Fruit fly (Drosophila melanogaster): ENCODE data around the gene CG31141.

Gene CG31141

DNA sequence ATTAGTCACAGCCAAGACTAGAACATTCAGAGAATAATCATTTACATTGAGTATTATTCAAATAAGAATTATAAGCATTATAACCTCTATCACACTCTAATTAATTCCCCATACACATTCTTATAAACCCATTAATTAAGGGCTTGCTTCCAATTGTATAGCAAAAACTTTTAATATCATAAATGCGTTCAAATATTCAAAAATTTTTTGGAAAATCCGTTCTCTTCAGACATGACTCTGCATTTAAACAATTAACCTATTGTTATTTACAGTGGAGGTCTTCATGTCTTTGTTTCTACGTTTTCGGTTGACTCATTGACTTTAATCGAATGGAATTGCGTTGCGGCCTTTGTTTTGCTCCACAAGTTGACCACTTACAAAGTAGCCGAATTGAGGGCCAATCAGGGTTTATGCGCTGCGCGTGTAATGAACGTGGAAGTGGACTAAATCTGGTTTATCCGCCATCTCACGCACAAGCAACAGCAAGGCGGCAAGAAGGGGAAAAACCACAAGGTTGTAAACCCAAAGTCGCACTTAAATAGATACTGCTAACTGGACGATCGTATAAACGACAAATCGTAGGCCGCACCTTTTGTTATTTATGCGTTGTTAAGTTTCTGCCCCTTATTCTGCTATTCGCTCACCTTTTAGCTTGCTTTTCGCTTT lies 2.1 kb upstream of the CG31141 start:
- TF ChIP-seq CG17801 (GFP tag; optimal IDR thresholded peaks at IDR 0.05; ENCODE audit: partially characterized antibody): peak; percentile 47

DNA sequence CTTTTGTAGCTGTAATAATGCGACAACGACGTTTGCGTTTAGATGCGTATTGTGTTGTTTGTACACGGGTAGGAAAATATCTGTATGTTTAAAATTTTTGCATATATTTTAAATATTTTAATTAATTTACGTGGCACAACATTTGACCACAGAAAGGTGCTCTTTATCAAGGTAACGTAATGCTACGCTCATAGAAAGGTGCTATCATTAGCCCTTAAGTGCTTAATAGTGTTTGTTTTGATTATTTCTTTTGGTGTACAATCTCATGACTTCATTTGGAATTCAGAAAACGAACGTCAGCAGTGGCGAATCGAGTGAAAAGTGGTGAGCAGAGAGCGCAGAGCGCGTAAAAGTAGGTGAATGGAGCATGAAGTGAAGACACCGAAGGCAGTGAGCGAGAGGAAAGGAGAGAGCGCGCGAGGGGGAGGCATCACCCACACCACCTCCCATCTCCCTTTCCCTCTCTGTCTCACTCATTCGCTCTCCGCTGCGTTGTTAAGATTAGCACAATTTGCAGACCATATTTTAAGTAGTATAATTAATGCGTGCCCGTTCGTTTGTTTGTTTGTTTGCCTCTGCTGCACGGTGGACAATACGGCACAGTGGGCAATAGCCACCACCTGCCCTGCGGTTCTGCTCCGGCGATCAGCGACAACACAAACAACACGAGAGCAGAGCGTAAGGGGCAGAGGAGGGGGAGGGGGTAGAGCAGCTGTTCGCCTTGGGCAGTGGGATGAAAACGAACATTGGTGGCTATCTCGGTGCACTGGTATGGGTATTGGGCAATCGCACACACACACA lies 1.2 kb upstream of the CG31141 start:
- TF ChIP-seq CG17801 (GFP tag; optimal IDR thresholded peaks at IDR 0.05; ENCODE audit: partially characterized antibody): peak; percentile 75

DNA sequence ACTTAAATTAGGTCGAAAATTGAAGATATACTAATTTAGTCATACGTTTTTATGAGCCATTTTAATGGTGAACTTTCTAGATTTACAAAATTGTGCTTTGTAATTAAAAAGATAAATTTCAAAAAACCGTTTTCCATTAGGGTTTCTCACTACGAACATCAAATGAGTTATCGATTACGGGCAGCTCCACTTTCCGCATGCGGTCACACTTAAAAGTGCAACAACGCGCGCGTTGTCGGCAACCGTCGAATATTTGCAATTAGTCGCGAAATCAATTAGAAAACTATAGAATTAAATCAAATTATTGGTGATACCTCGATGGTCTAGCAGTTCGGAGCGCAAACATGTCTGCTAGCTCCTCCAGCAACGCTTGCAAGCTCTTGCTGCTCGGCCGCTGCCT lies 1.1 kb downstream of the CG31141 start, which contains the start of gene Ndc1:
TSS of gene Ndc1 (plus strand) at position 200 of the 400 bp plus-strand sequence.
- no peak for TF ChIP-seq CG17801 (GFP tag; optimal IDR thresholded peaks at IDR 0.05; ENCODE audit: partially characterized antibody)

DNA sequence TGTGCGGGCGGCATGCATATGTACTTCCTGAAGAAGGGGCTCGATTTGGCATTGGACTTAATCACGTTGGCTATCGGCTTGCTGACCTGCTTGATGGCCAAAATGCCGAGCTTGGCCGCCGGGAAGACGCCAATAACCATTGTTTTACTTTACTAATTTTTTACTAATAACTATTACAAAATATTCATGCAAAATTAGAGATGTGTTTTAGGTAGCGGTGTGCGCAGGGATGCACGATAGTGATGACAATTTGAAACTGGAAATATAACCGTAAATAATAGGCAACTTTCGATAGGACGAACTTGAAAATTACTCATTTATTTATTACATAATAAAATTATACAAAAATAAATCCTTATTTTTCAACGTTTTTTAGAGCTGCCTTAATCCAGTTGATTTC lies 4.3 kb downstream of the CG31141 start, which contains the start of gene CG13601:
TSS of gene CG13601 (minus strand) at position 206 of the 400 bp plus-strand sequence.
- TF ChIP-seq CG17801 (GFP tag; optimal IDR thresholded peaks at IDR 0.05; ENCODE audit: partially characterized antibody): no peak

- TF ChIP-seq CG17801 (GFP tag; optimal IDR thresholded peaks at IDR 0.05; ENCODE audit: partially characterized antibody): peak; percentile 33
These were observed 6.0 kb downstream of the CG31141 start, which contains the start of the genes CG43998, CG43999 and CG31142 for dm6 chr3R:23928950-23929602. TSS of gene CG43998 (minus strand) at chr3R:23929000. TSS of gene CG43999 (minus strand) at chr3R:23929000. TSS of gene CG31142 (plus strand) at chr3R:23929243.

DNA sequence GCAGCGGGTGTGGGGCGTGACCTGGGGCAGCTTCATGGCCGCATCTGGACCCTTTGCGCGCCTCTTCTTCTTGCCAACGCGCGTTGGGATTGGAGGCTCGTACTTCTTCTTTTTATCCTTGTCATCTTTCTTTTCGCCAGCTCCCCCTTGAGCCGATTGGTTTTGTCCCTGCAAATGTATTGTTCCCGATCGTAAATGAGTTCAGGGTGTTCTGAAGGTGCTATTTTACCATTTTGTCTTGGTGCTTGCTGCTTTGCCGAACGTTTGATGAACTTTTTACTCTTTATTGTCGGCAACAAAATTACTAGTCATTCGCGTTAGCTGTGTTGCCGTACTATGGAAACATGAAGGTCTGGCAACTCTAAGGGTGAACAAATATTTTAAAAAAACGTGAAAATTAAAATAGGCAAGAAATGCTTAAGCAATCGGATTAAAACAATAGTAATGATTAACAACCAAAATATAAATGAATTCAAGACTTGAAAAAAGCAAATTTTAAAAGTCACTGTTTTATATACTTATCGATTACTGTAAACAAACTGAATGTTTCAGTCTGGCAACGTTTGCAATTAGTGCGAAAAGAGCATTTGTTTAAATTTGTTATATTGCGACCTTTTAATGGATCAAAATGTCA lies 8.1 kb downstream of the CG31141 start, which contains the start of the genes Rpt2 and CG13599:
TSS of gene Rpt2 (minus strand) at position 464 of the 634 bp plus-strand sequence.
TSS of gene CG13599 (plus strand) at position 545 of the 634 bp plus-strand sequence.
- TF ChIP-seq CG17801 (GFP tag; optimal IDR thresholded peaks at IDR 0.05; ENCODE audit: partially characterized antibody): peak; percentile 63

DNA sequence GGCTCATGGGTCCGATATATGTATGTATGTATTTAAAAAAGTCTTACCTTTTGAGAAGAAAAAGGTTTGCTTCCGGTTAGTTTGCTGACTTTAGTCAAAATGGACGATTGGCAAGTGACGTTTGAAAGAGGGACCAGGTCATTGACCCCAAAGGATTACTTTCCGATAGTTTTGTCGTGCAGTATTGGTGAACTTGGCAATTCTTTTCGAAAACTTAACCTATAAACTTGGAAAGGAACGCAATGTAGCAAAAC lies 10.3 kb downstream of the CG31141 start, which contains the start of gene RpS19b:
TSS of gene RpS19b (minus strand) at position 101 of the 254 bp plus-strand sequence.
- TF ChIP-seq CG17801 (GFP tag; optimal IDR thresholded peaks at IDR 0.05; ENCODE audit: partially characterized antibody): no peak

DNA sequence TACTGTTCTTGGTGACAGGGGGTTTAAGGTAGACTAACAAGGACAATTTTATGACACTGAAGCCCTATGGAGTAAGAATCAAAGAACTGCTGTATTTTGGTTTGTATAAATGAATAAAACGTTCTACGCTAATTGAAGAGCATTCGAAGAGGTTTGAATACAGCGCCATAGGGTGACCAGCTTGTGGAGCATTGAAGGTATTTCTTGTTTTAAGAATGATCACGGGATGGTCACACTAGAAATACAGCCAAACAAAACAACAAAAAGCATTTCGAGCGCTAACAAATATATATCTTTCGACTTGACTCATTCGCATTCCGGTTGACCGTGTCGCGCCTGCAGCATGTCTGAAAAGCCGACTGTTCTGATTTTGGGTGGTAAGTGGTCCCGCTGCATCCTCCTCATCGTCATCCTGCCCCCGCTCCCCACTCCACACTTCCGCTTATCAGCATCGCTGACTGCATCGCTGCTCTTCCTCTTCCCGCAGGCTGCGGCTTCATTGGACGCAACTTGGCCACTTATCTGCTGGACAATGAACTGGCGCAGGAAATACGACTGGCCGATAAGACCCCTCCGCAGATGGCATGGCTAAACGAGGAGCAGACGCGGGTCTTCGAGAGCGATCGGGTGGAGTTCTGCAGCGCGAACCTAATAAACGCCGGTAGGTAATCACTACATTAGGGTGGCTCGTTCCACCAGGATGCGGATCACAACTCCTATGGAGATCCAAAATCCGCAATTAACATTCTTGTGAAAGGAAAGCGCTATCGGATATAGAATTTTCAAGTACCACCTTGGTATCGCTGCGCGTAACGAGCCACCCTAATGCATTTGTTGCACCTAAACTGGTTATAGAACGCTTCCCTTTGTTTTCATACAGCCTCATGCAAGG lies 10.8 kb downstream of the CG31141 start, which contains the start of gene CG5854:
TSS of gene CG5854 (plus strand) at position 229 of the 892 bp plus-strand sequence.
- TF ChIP-seq CG17801 (GFP tag; optimal IDR thresholded peaks at IDR 0.05; ENCODE audit: partially characterized antibody): peak; percentile 37

- no peak for TF ChIP-seq CG17801 (GFP tag; optimal IDR thresholded peaks at IDR 0.05; ENCODE audit: partially characterized antibody)
These were observed 15.5 kb downstream of the CG31141 start for dm6 chr3R:23938564-23939122.

DNA sequence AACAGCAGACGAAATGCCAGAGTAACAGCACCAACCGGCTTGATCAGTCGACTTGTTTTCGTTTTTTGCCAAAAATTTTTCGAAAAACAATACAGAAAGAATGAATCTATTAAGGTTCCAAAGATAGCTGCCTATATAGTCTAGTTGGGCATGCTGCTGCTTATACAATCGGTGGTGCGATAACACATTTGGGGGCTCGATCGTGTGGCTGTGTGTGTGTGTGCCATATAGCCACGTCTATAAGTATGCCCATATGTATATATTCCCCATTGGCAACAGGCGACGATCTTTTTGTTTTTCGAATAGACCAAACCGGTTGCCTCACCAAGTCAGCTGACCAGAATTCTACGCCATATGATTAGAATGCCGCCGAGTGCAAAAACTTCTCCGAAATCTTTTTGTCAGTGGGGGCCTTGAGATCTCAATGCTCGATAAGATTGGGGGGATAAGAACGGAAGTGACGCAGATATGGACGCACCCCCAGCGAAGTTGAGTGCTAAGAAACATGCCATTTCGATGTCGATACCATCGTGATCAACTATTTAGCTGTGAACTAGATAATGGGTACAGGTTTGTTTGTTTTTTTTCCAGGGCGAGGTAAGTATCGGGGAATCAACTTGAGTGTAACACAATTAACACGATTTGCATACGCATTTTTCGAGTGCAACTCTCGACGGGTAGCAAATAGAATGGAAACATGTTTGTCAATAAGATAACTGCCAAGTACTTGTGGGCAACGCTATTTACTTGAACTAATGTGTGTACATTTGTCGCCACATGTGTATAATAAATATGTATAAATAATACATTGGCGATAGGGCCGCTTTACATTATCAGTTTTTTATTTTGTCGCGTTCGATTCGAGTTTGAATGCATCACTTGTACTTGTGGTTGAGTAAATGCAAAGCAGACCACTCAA lies 17.1 kb downstream of the CG31141 start:
- no peak for TF ChIP-seq CG17801 (GFP tag; optimal IDR thresholded peaks at IDR 0.05; ENCODE audit: partially characterized antibody)

DNA sequence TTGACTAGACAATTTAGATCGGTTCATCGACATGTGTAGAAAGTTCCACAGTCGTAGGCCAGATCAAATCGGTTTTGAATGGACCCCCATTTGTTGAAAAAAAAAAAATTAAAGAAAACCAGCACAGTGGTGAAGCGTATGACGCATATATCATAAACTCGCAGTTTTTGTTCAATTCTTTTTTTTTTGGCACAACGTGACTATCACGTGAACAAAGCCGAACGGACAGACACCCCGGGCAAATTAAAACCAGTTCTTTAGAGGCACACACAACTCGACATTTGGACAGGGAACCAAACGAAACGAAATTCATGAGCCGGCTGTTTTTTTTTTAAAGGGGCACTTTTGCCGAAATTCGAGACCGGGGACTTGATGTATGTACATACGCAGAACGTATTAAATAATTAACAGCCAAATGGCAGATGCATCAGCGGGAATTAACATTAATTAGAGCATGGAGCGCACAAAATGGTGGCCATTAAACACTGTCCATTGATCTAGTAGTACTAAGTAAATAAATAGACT lies 17.8 kb downstream of the CG31141 start:
- no peak for TF ChIP-seq CG17801 (GFP tag; optimal IDR thresholded peaks at IDR 0.05; ENCODE audit: partially characterized antibody)
